Fruit fly (Drosophila melanogaster) whole organism, adult: ENCODE data around the gene HP1b.

ENCODE experiments used
- CG14711 ChIP-seq: fragments of 200-800 bp; sonication (Bioruptor generic); optimal IDR thresholded peaks from 2 replicates; lab custom pipeline; 2018; ENCODE audit warnings: missing biosample characterization, mild to moderate bottlenecking, missing genetic modification characterization, moderate library complexity
- CG7045 ChIP-seq: fragments of 200-800 bp; sonication (Bioruptor generic); optimal IDR thresholded peaks from 2 replicates; lab custom pipeline; 2017; ENCODE audit warnings: missing biosample characterization, mild to moderate bottlenecking, missing genetic modification characterization
- CG7101 ChIP-seq: fragments of 200-800 bp; sonication (Bioruptor generic); optimal IDR thresholded peaks from 2 replicates; lab custom pipeline; 2018; ENCODE audit warnings: missing biosample characterization, mild to moderate bottlenecking, missing genetic modification characterization, moderate library complexity
- Hr96 ChIP-seq: fragments of 200-800 bp; sonication (Bioruptor generic); optimal IDR thresholded peaks from 2 replicates; lab custom pipeline; 2016; ENCODE audit warnings: missing biosample characterization, missing genetic modification characterization
- kay ChIP-seq: fragments of 200-800 bp; sonication (Bioruptor generic); peaks from one replicate; lab custom pipeline; 2016; ENCODE audit warnings: missing biosample characterization, missing genetic modification characterization, borderline replicate concordance

DNA sequence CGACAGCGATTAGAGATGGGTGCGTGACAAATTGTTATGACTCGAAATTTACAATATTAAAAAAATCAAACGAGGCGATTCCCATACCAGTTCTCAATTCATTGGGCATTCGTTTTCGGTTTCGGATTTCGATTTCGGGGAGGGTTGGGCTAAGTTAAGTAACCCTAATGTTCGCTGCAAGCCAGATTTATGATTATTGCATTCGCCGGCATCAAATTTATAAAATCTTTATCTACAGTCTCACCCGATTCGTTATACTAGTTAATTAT, 47.1 kb downstream of the HP1b start:
- TF ChIP-seq Hr96 (GFP tag; lab: Kevin White, UChicago) (no peak), kay (GFP tag; lab: Kevin White, UChicago) (no peak), CG14711 (tag; lab: Kevin White, UChicago) (no peak), CG7045 (GFP tag; lab: Kevin White, UChicago) (no peak), CG7101 (no peak)
